Worm (Caenorhabditis elegans) whole organism, young adult: ENCODE data around the gene pld-1.
"Not testable (repeated sequence)": the region's sequence is repeated elsewhere in the genome, so short reads cannot be mapped to it uniquely, and the experiment has no call there.

Source experiments
- B0019.2 ChIP-seq: fragments of 200-800 bp; sonication (Bioruptor generic); conservative IDR thresholded peaks from 2 replicates; pipeline ENCODE4 v1.3.6; 2022; ENCODE audit warnings: missing genetic modification reagents, missing genetic modification characterization, missing compliant biosample characterization
- B0035.1 ChIP-seq: sonication (generic microtip); optimal IDR thresholded peaks from 2 replicates; lab custom pipeline; 2016; ENCODE audit warnings: missing genetic modification characterization, mild to moderate bottlenecking, missing compliant biosample characterization, missing genotype, missing genetic modification reagents
- B0336.3 ChIP-seq: fragments of 200-800 bp; sonication (Bioruptor generic); IDR thresholded peaks from 2 replicates; pipeline ENCODE4 v1.3.6; 2022; ENCODE audit warnings: missing genetic modification characterization, missing compliant biosample characterization
- D2030.7 ChIP-seq: fragments of 200-800 bp; sonication (Bioruptor generic); IDR thresholded peaks from 2 replicates; pipeline ENCODE4 v1.3.6; 2022; ENCODE audit warnings: missing genetic modification reagents, missing genetic modification characterization, missing compliant biosample characterization
- F22D6.2 ChIP-seq: sonication (generic microtip); optimal IDR thresholded peaks from 2 replicates; lab custom pipeline; 2016; ENCODE audit warnings: mild to moderate bottlenecking, missing genetic modification characterization, missing compliant biosample characterization
- F23B12.7 ChIP-seq: sonication (generic microtip); optimal IDR thresholded peaks from 2 replicates; lab custom pipeline; 2017; ENCODE audit warnings: missing genetic modification characterization, mild to moderate bottlenecking, missing compliant biosample characterization, antibody characterized with exemption, moderate library complexity; ENCODE audit not compliant: insufficient read depth
- F39B2.1 ChIP-seq: fragments of 200-800 bp; sonication (Bioruptor generic); IDR thresholded peaks from 2 replicates; pipeline ENCODE4 v1.3.6; 2022; ENCODE audit warnings: missing genetic modification reagents, missing genetic modification characterization, missing compliant biosample characterization
- F49E8.2 ChIP-seq: sonication (generic microtip); optimal IDR thresholded peaks from 3 replicates; lab custom pipeline; 2017; ENCODE audit warnings: missing genetic modification characterization, mild to moderate bottlenecking, missing compliant biosample characterization, antibody characterized with exemption, moderate library complexity; ENCODE audit not compliant: insufficient read depth
- F57A8.1 ChIP-seq: fragments of 200-800 bp; sonication (Bioruptor generic); optimal IDR thresholded peaks from 2 replicates; lab custom pipeline; 2018; ENCODE audit warnings: mild to moderate bottlenecking, missing genetic modification characterization, moderate library complexity, missing compliant biosample characterization
- K11D2.4 ChIP-seq: fragments of 200-800 bp; sonication (Bioruptor generic); IDR thresholded peaks from 2 replicates; pipeline ENCODE4 v1.3.6; 2022; ENCODE audit warnings: missing genetic modification reagents, missing genetic modification characterization, missing compliant biosample characterization
- T26A5.8 ChIP-seq: sonication (generic microtip); optimal IDR thresholded peaks from 2 replicates; lab custom pipeline; 2016; ENCODE audit warnings: missing genetic modification characterization, missing compliant biosample characterization
- Y53F4B.3 ChIP-seq: fragments of 200-800 bp; sonication (Bioruptor generic); IDR thresholded peaks from 2 replicates; pipeline ENCODE4 v1.3.6; 2022; ENCODE audit warnings: missing genetic modification reagents, missing genetic modification characterization, missing compliant biosample characterization
- Y67H2A.10 ChIP-seq: fragments of 200-800 bp; sonication (Bioruptor generic); conservative IDR thresholded peaks from 2 replicates; pipeline ENCODE4 v1.3.6; 2022; ENCODE audit warnings: missing genetic modification reagents, missing genetic modification characterization, missing compliant biosample characterization
- Y79H2A.3 ChIP-seq: fragments of 200-800 bp; sonication (Bioruptor generic); conservative IDR thresholded peaks from 2 replicates; pipeline ENCODE4 v1.3.6; 2022; ENCODE audit warnings: missing genetic modification reagents, missing genetic modification characterization, missing compliant biosample characterization
- aptf-3 ChIP-seq: fragments of 200-800 bp; sonication (Bioruptor generic); IDR thresholded peaks from 2 replicates; pipeline ENCODE4 v1.3.6; 2022; ENCODE audit warnings: missing genetic modification characterization, missing compliant biosample characterization
- athp-1 ChIP-seq: sonication (generic microtip); optimal IDR thresholded peaks from 2 replicates; lab custom pipeline; 2017; ENCODE audit warnings: mild to moderate bottlenecking, missing genetic modification characterization, missing compliant biosample characterization
- bed-2 ChIP-seq: fragments of 200-800 bp; sonication (Bioruptor generic); IDR thresholded peaks from 2 replicates; pipeline ENCODE4 v1.3.6; 2022; ENCODE audit warnings: missing genetic modification reagents, missing genetic modification characterization, missing compliant biosample characterization
- ceh-27 ChIP-seq: fragments of 200-800 bp; sonication (Bioruptor generic); optimal IDR thresholded peaks from 2 replicates; lab custom pipeline; 2018; ENCODE audit warnings: mild to moderate bottlenecking, missing genetic modification characterization, moderate library complexity, missing compliant biosample characterization
- ceh-40 ChIP-seq: fragments of 200-800 bp; sonication (Bioruptor generic); IDR thresholded peaks from 2 replicates; pipeline ENCODE4 v1.3.6; 2022; ENCODE audit warnings: missing genetic modification characterization, missing compliant biosample characterization
- ceh-58 ChIP-seq: fragments of 200-800 bp; sonication (Bioruptor generic); IDR thresholded peaks from 2 replicates; pipeline ENCODE4 v1.3.6; 2022; ENCODE audit warnings: missing genetic modification characterization, missing compliant biosample characterization
- ceh-79 ChIP-seq: sonication (generic microtip); optimal IDR thresholded peaks from 2 replicates; lab custom pipeline; 2017; ENCODE audit warnings: mild to moderate bottlenecking, missing genetic modification characterization, missing compliant biosample characterization
- ceh-91 ChIP-seq: fragments of 200-800 bp; sonication (Bioruptor generic); IDR thresholded peaks from 2 replicates; pipeline ENCODE4 v1.3.6; 2022; ENCODE audit warnings: missing genetic modification reagents, missing genetic modification characterization, missing compliant biosample characterization
- dpff-1 ChIP-seq: sonication (generic microtip); optimal IDR thresholded peaks from 2 replicates; lab custom pipeline; 2017; ENCODE audit warnings: mild to moderate bottlenecking, missing genetic modification characterization, missing compliant biosample characterization
- egl-18 ChIP-seq: fragments of 200-800 bp; sonication (Bioruptor generic); IDR thresholded peaks from 2 replicates; pipeline ENCODE4 v1.3.6; 2022; ENCODE audit warnings: missing genetic modification reagents, missing genetic modification characterization, missing compliant biosample characterization
- egl-44 ChIP-seq: fragments of 200-800 bp; sonication (Bioruptor generic); IDR thresholded peaks from 2 replicates; pipeline ENCODE4 v1.3.6; 2022; ENCODE audit warnings: missing genetic modification reagents, missing genetic modification characterization, missing compliant biosample characterization
- egrh-3 ChIP-seq: fragments of 200-800 bp; sonication (Bioruptor generic); IDR thresholded peaks from 2 replicates; pipeline ENCODE4 v1.3.6; 2022; ENCODE audit warnings: missing genetic modification reagents, missing genetic modification characterization, missing compliant biosample characterization
- hlh-26 ChIP-seq: fragments of 200-800 bp; sonication (Bioruptor generic); conservative IDR thresholded peaks from 2 replicates; pipeline ENCODE4 v1.3.6; 2022; ENCODE audit warnings: missing genetic modification reagents, missing genetic modification characterization, missing compliant biosample characterization
- lin-35 ChIP-seq, 3 experiments: fragments of 150-350 bp in 2 of 3; sonication (generic microtip) in 1 of 3; optimal IDR thresholded peaks; 2 replicates each; lab custom pipeline; 2014 to 2018; ENCODE audit warnings: missing biosample characterization in 3 of 3, missing genetic modification characterization in 3 of 3, missing genetic modification reagents in 3 of 3
- lin-40 ChIP-seq: sonication (generic microtip); optimal IDR thresholded peaks from 2 replicates; lab custom pipeline; 2016; ENCODE audit warnings: missing genetic modification characterization, mild to moderate bottlenecking, missing compliant biosample characterization, missing genotype, missing genetic modification reagents
- lsl-1 ChIP-seq: fragments of 200-800 bp; sonication (Bioruptor generic); optimal IDR thresholded peaks from 2 replicates; lab custom pipeline; 2018; ENCODE audit warnings: mild to moderate bottlenecking, missing genetic modification characterization, moderate library complexity, missing compliant biosample characterization
- madf-10 ChIP-seq: sonication (generic microtip); optimal IDR thresholded peaks from 2 replicates; lab custom pipeline; 2016; ENCODE audit warnings: mild to moderate bottlenecking, missing genetic modification characterization, missing compliant biosample characterization
- mel-28 ChIP-seq: sonication (generic microtip); optimal IDR thresholded peaks from 2 replicates; lab custom pipeline; 2016; ENCODE audit warnings: borderline replicate concordance, mild to moderate bottlenecking, missing genetic modification characterization, missing compliant biosample characterization
- nhr-80 ChIP-seq: sonication (generic microtip); optimal IDR thresholded peaks from 2 replicates; lab custom pipeline; 2016; ENCODE audit warnings: missing genetic modification characterization, missing compliant biosample characterization
- rpc-1 ChIP-seq, 2 experiments: fragments of 150-350 bp in 1 of 2; sonication (generic microtip) in 1 of 2; optimal IDR thresholded peaks; 2 replicates each; lab custom pipeline; 2014 to 2018; ENCODE audit warnings: missing biosample characterization in 1 of 2, missing genetic modification characterization in 1 of 2, missing genetic modification reagents in 1 of 2, missing genotype in 1 of 2
- snpc-1.3 ChIP-seq: sonication (generic microtip); optimal IDR thresholded peaks from 2 replicates; lab custom pipeline; 2017; ENCODE audit warnings: missing genetic modification characterization, mild to moderate bottlenecking, missing compliant biosample characterization, antibody characterized with exemption, moderate library complexity, missing genotype, missing genetic modification reagents; ENCODE audit not compliant: insufficient read depth
- snpc-4 ChIP-seq, 5 experiments: fragments of 150-350 bp in 1 of 5; sonication (generic microtip) in 4 of 5; optimal IDR thresholded peaks; 2 replicates each; lab custom pipeline; 2014 to 2018; ENCODE audit warnings: missing genetic modification characterization in 5 of 5, missing biosample characterization in 3 of 5, antibody characterized with exemption in 2 of 5, mild to moderate bottlenecking in 2 of 5, missing compliant biosample characterization in 2 of 5, missing genotype in 2 of 5, moderate library complexity in 2 of 5, missing genetic modification reagents in 1 of 5
- tlf-1 ChIP-seq: fragments of 200-800 bp; sonication (Bioruptor generic); optimal IDR thresholded peaks from 2 replicates; lab custom pipeline; 2018; ENCODE audit warnings: mild to moderate bottlenecking, missing genetic modification characterization, missing compliant biosample characterization
- ztf-22 ChIP-seq: fragments of 200-800 bp; sonication (Bioruptor generic); optimal IDR thresholded peaks from 2 replicates; lab custom pipeline; 2018; ENCODE audit warnings: mild to moderate bottlenecking, missing genetic modification characterization, moderate library complexity, missing compliant biosample characterization

pld-1 gene

ce11 chrII:5120612-5121011 is 29.1 kb upstream of the pld-1 start (continued):
- TF ChIP-seq madf-10 (tag; lab: Kevin White, UChicago) (no peak), egl-44 (no peak), ceh-40 (GFP tag; lab: Robert Waterston, UW) (no peak), B0336.3 (GFP tag; lab: Robert Waterston, UW) (no peak)

- TF ChIP-seq tlf-1 (no peak), ceh-58 (GFP tag; lab: Robert Waterston, UW) (no peak), F49E8.2 (tag; lab: Kevin White, UChicago) (no peak), F39B2.1 (GFP tag; lab: Robert Waterston, UW) (no peak), B0019.2 (GFP tag; lab: Robert Waterston, UW) (no peak), aptf-3 (GFP tag; lab: Robert Waterston, UW) (no peak), ceh-91 (no peak), bed-2 (GFP tag; lab: Robert Waterston, UW) (no peak), ceh-27 (GFP tag; lab: Kevin White, UChicago) (no peak), dpff-1 (tag; lab: Kevin White, UChicago) (no peak)
Measured at ce11 chrII:5115733-5116132, 24.2 kb upstream of the pld-1 start, which contains the start of gene srsy-1. srsy-1 (plus strand) TSS chrII:5116033.

- TF ChIP-seq K11D2.4; hlh-26 (GFP tag; lab: Robert Waterston, UW); athp-1 (tag; lab: Kevin White, UChicago): not testable (repeated sequence)
Measured at ce11 chrII:5115235-5115634, 23.7 kb upstream of the pld-1 start, which contains the start of gene msp-74. msp-74 (minus strand) TSS chrII:5115335.

- no peak for TF ChIP-seq Y53F4B.3 (GFP tag; lab: Robert Waterston, UW)
- TF ChIP-seq, all 124 proteins: peak for 0
Measured at ce11 chrII:5112082-5112481, 20.6 kb upstream of the pld-1 start, which contains the start of gene F09C12.8. F09C12.8 (plus strand) TSS chrII:5112382.

ce11 chrII:5109693-5110092 is 18.2 kb upstream of the pld-1 start, which contains the start of gene F09C12.2:
F09C12.2 (plus strand) TSS chrII:5110012.
- TF ChIP-seq F57A8.1 (GFP tag; lab: Kevin White, UChicago): no peak
- no peak for TF ChIP-seq Y79H2A.3 (GFP tag; lab: Robert Waterston, UW)

ce11 chrII:5105020-5105419 is 13.5 kb upstream of the pld-1 start:
- TF ChIP-seq ztf-22 (GFP tag; lab: Kevin White, UChicago): no peak
- peak; percentile 99 for TF ChIP-seq rpc-1 (optimal IDR thresholded peaks at IDR 0.05; lab: Kevin White, UChicago)
- peak; percentile 100 for TF ChIP-seq rpc-1 (tag; optimal IDR thresholded peaks at IDR 0.05; lab: Kevin White, UChicago)
- peak; percentile 80 for TF ChIP-seq D2030.7 (GFP tag; lab: Robert Waterston, UW)
- peak; percentile 70 for TF ChIP-seq ceh-79 (tag; lab: Kevin White, UChicago)
- TF ChIP-seq Y67H2A.10 (GFP tag; lab: Robert Waterston, UW): 0 out of 2 replicates have a peak, but pooled peaks have one; percentile 8
- TF ChIP-seq F23B12.7: peak; percentile 90
- peak; percentile 89 for TF ChIP-seq snpc-1.3 (tag; lab: Kevin White, UChicago)
- TF ChIP-seq lsl-1: peak; percentile 57
- peak; percentile 27 for TF ChIP-seq B0035.1
- no peak for TF ChIP-seq lin-35 (GFP tag; optimal IDR thresholded peaks at IDR 0.05; lab: Kevin White, UChicago)
- 0 out of 2 replicates have a peak, but pooled peaks have one; percentile 57 for TF ChIP-seq egl-18
- peak; percentile 71 for TF ChIP-seq T26A5.8 (tag; lab: Kevin White, UChicago)
- peak; percentile 54 for TF ChIP-seq nhr-80 (tag; lab: Kevin White, UChicago)
- peak; percentile 80 for TF ChIP-seq snpc-4 (GFP tag; optimal IDR thresholded peaks at IDR 0.05; lab: Kevin White, UChicago)
- TF ChIP-seq snpc-4 (tag; optimal IDR thresholded peaks at IDR 0.05; lab: Kevin White, UChicago): peak; percentile 26 to 87 (median 74)
- peak; percentile 54 for TF ChIP-seq F22D6.2 (tag; lab: Kevin White, UChicago)
- TF ChIP-seq Y79H2A.3 (GFP tag; lab: Robert Waterston, UW): peak; percentile 67; the same call in 1 of the 2 replicates
- peak; percentile 78 for TF ChIP-seq lin-40 (tag; lab: Kevin White, UChicago)
- no peak for TF ChIP-seq F39B2.1 (GFP tag; lab: Robert Waterston, UW)
- TF ChIP-seq egrh-3: peak; percentile 56
- TF ChIP-seq mel-28 (tag; lab: Kevin White, UChicago): peak; percentile 29
